Fruit fly (Drosophila melanogaster) whole organism, embryonic: ENCODE data around the gene CG14642.
A peak's percentile ranks its signal among the peaks of the same experiment; 100 is the strongest.

Experiments used
- Atf-2 ChIP-seq: fragments of 200-800 bp; sonication (Bioruptor generic); optimal IDR thresholded peaks from 2 replicates; lab custom pipeline; 2016; ENCODE audit warnings: missing biosample characterization, missing genetic modification characterization
- Blimp-1 ChIP-seq: fragments of 200-800 bp; sonication (Bioruptor generic); optimal IDR thresholded peaks from 3 replicates; lab custom pipeline; 2018; ENCODE audit warnings: missing biosample characterization, missing genetic modification characterization, mild to moderate bottlenecking, moderate library complexity, missing genetic modification reagents
- CG11093 ChIP-seq: fragments of 200-800 bp; sonication (Bioruptor generic); IDR thresholded peaks from 3 replicates; pipeline ENCODE4 v1.3.6; 2022; ENCODE audit warnings: missing biosample characterization, missing genetic modification characterization
- CG12071 ChIP-seq: fragments of 200-800 bp; sonication (Bioruptor generic); optimal IDR thresholded peaks from 3 replicates; lab custom pipeline; 2018; ENCODE audit warnings: missing biosample characterization, mild to moderate bottlenecking, missing genetic modification characterization
- CG12744 ChIP-seq: fragments of 200-800 bp; sonication (Bioruptor generic); optimal IDR thresholded peaks from 2 replicates; lab custom pipeline; 2016; ENCODE audit warnings: missing biosample characterization, missing genetic modification characterization
- CG14050 ChIP-seq: fragments of 200-800 bp; sonication (Bioruptor generic); IDR thresholded peaks from 3 replicates; pipeline ENCODE4 v1.3.6; 2022; ENCODE audit warnings: missing biosample characterization, missing genetic modification characterization
- CG15479 ChIP-seq: fragments of 200-800 bp; sonication (Bioruptor generic); optimal IDR thresholded peaks from 3 replicates; lab custom pipeline; 2019; ENCODE audit warnings: missing biosample characterization, mild to moderate bottlenecking, missing genetic modification characterization, moderate library complexity
- CG1832 ChIP-seq: fragments of 200-800 bp; sonication (Bioruptor generic); optimal IDR thresholded peaks from 2 replicates; lab custom pipeline; 2017; ENCODE audit warnings: missing biosample characterization, mild to moderate bottlenecking, missing genetic modification characterization, inconsistent platforms
- CG18476 ChIP-seq: fragments of 200-800 bp; sonication (Bioruptor generic); optimal IDR thresholded peaks from 2 replicates; lab custom pipeline; 2016; ENCODE audit warnings: missing biosample characterization, mild to moderate bottlenecking, missing genetic modification characterization
- CG18619 ChIP-seq: fragments of 200-800 bp; sonication (Bioruptor generic); optimal IDR thresholded peaks from 3 replicates; lab custom pipeline; 2017; ENCODE audit warnings: missing biosample characterization, mild to moderate bottlenecking, missing genetic modification characterization
- CG30403 ChIP-seq: fragments of 200-800 bp; sonication (Bioruptor generic); optimal IDR thresholded peaks from 3 replicates; lab custom pipeline; 2016; ENCODE audit warnings: missing biosample characterization, missing genetic modification characterization
- CG3281 ChIP-seq: fragments of 200-800 bp; sonication (Bioruptor generic); optimal IDR thresholded peaks from 3 replicates; lab custom pipeline; 2017; ENCODE audit warnings: missing biosample characterization, mild to moderate bottlenecking, missing genetic modification characterization
- CG7271 ChIP-seq: fragments of 200-800 bp; sonication (Bioruptor generic); optimal IDR thresholded peaks from 2 replicates; lab custom pipeline; 2018; ENCODE audit warnings: missing biosample characterization, mild to moderate bottlenecking, missing genetic modification characterization, moderate library complexity
- CG7556 ChIP-seq: fragments of 200-800 bp; sonication (Bioruptor generic); optimal IDR thresholded peaks from 2 replicates; lab custom pipeline; 2017; ENCODE audit warnings: missing biosample characterization, mild to moderate bottlenecking, missing genetic modification characterization
- CG7839 ChIP-seq: fragments of 200-800 bp; sonication (Bioruptor generic); optimal IDR thresholded peaks from 3 replicates; lab custom pipeline; 2018; ENCODE audit warnings: missing biosample characterization, mild to moderate bottlenecking, missing genetic modification characterization, moderate library complexity
- CG8924 ChIP-seq: fragments of 200-800 bp; optimal IDR thresholded peaks from 3 replicates; lab custom pipeline; 2019; ENCODE audit warnings: missing biosample characterization, mild to moderate bottlenecking, missing genetic modification characterization, moderate library complexity
- CG9817 ChIP-seq: fragments of 200-800 bp; sonication (Bioruptor generic); optimal IDR thresholded peaks from 2 replicates; lab custom pipeline; 2018; ENCODE audit warnings: missing biosample characterization, mild to moderate bottlenecking, missing genetic modification characterization, moderate library complexity
- Camta ChIP-seq: fragments of 200-800 bp; sonication (Bioruptor generic); optimal IDR thresholded peaks from 2 replicates; lab custom pipeline; 2016; ENCODE audit warnings: missing biosample characterization, missing genetic modification characterization
- Chrac-16 ChIP-seq: fragments of 200-800 bp; sonication (Bioruptor generic); optimal IDR thresholded peaks from 3 replicates; lab custom pipeline; 2016; ENCODE audit warnings: missing biosample characterization, missing genetic modification characterization
- Dp ChIP-seq: fragments of 200-800 bp; sonication (Bioruptor generic); optimal IDR thresholded peaks from 2 replicates; lab custom pipeline; 2018; ENCODE audit warnings: missing biosample characterization, mild to moderate bottlenecking, missing genetic modification characterization, moderate library complexity
- Dref ChIP-seq: fragments of 200-800 bp; sonication (Bioruptor generic); IDR thresholded peaks from 2 replicates; pipeline ENCODE4 v1.3.6; 2022; ENCODE audit warnings: missing biosample characterization, missing genetic modification characterization
- Ets97D ChIP-seq: fragments of 200-800 bp; sonication (Bioruptor generic); optimal IDR thresholded peaks from 3 replicates; lab custom pipeline; 2016; ENCODE audit warnings: missing biosample characterization, missing genetic modification characterization
- HLH54F ChIP-seq: fragments of 200-800 bp; sonication (Bioruptor generic); optimal IDR thresholded peaks from 3 replicates; lab custom pipeline; 2016; ENCODE audit warnings: missing biosample characterization, missing genetic modification characterization
- Hmx ChIP-seq: fragments of 200-800 bp; sonication (Bioruptor generic); optimal IDR thresholded peaks from 2 replicates; lab custom pipeline; 2016; ENCODE audit warnings: missing biosample characterization, missing genetic modification characterization
- MBD-R2 ChIP-seq: fragments of 200-800 bp; sonication (Bioruptor generic); IDR thresholded peaks from 2 replicates; pipeline ENCODE4 v1.3.6; 2022; ENCODE audit warnings: missing biosample characterization, missing genetic modification characterization
- Max ChIP-seq: fragments of 200-800 bp; sonication (Bioruptor generic); optimal IDR thresholded peaks from 2 replicates; lab custom pipeline; 2016; ENCODE audit warnings: missing biosample characterization, mild to moderate bottlenecking, missing genetic modification characterization
- Mes4 ChIP-seq: fragments of 200-800 bp; sonication (Bioruptor generic); optimal IDR thresholded peaks from 2 replicates; lab custom pipeline; 2016; ENCODE audit warnings: missing biosample characterization, missing genetic modification characterization
- Spps ChIP-seq: fragments of 200-800 bp; sonication (Bioruptor generic); optimal IDR thresholded peaks from 2 replicates; lab custom pipeline; 2018; ENCODE audit warnings: missing biosample characterization, mild to moderate bottlenecking, missing genetic modification characterization
- Sry-δ ChIP-seq: fragments of 200-800 bp; sonication (Bioruptor generic); optimal IDR thresholded peaks from 2 replicates; lab custom pipeline; 2016; ENCODE audit warnings: missing biosample characterization, missing genetic modification characterization
- amos ChIP-seq: fragments of 200-800 bp; sonication (Bioruptor generic); IDR thresholded peaks from 2 replicates; pipeline ENCODE4 v1.3.6; 2022; ENCODE audit warnings: missing biosample characterization, missing genetic modification characterization; ENCODE audit not compliant: partially characterized antibody
- ara ChIP-seq: fragments of 200-800 bp; sonication (Bioruptor generic); IDR thresholded peaks from 2 replicates; pipeline ENCODE4 v1.3.6; 2022; ENCODE audit warnings: missing biosample characterization, missing genetic modification characterization
- az2 ChIP-seq: fragments of 200-800 bp; sonication (Bioruptor generic); optimal IDR thresholded peaks from 3 replicates; lab custom pipeline; 2016; ENCODE audit warnings: missing biosample characterization, missing genetic modification characterization
- crc ChIP-seq: fragments of 200-800 bp; sonication (Bioruptor generic); optimal IDR thresholded peaks from 2 replicates; lab custom pipeline; 2016; ENCODE audit warnings: missing biosample characterization, missing genetic modification characterization
- crol ChIP-seq: fragments of 200-800 bp; sonication (Bioruptor generic); IDR thresholded peaks from 2 replicates; pipeline ENCODE4 v1.3.6; 2022; ENCODE audit warnings: missing biosample characterization, missing genetic modification characterization
- dpn ChIP-seq, 2 experiments: fragments of 200-800 bp; sonication (Bioruptor generic); optimal IDR thresholded peaks; 3 replicates each; lab custom pipeline; 2016; ENCODE audit warnings: missing biosample characterization in 2 of 2, missing genetic modification characterization in 2 of 2
- emc ChIP-seq: fragments of 200-800 bp; sonication (Bioruptor generic); optimal IDR thresholded peaks from 2 replicates; lab custom pipeline; 2016; ENCODE audit warnings: missing biosample characterization, missing genetic modification characterization
- esg ChIP-seq: fragments of 200-800 bp; sonication (Bioruptor generic); conservative IDR thresholded peaks from 2 replicates; pipeline ENCODE4 v1.3.6; 2022; ENCODE audit warnings: missing biosample characterization, missing genetic modification characterization
- fd102C ChIP-seq: fragments of 200-800 bp; sonication (Bioruptor generic); optimal IDR thresholded peaks from 2 replicates; lab custom pipeline; 2018; ENCODE audit warnings: missing biosample characterization, mild to moderate bottlenecking, missing genetic modification characterization, moderate library complexity
- ind ChIP-seq: fragments of 200-800 bp; sonication (Bioruptor generic); optimal IDR thresholded peaks from 3 replicates; lab custom pipeline; 2016; ENCODE audit warnings: missing biosample characterization, missing genetic modification characterization
- ken ChIP-seq: fragments of 200-800 bp; sonication (Bioruptor generic); IDR thresholded peaks from 3 replicates; pipeline ENCODE4 v1.3.6; 2022; ENCODE audit warnings: missing biosample characterization, missing genetic modification characterization
- lbe ChIP-seq: fragments of 200-800 bp; sonication (Bioruptor generic); optimal IDR thresholded peaks from 2 replicates; lab custom pipeline; 2016; ENCODE audit warnings: missing biosample characterization, mild to moderate bottlenecking, missing genetic modification characterization
- nerfin-1 ChIP-seq: fragments of 200-800 bp; sonication (Bioruptor generic); optimal IDR thresholded peaks from 3 replicates; lab custom pipeline; 2019; ENCODE audit warnings: missing biosample characterization, mild to moderate bottlenecking, missing genetic modification characterization, moderate library complexity
- pho ChIP-seq: fragments of 200-800 bp; sonication (Bioruptor generic); optimal IDR thresholded peaks from 2 replicates; lab custom pipeline; 2016; ENCODE audit warnings: missing biosample characterization, missing genetic modification characterization
- tap ChIP-seq: fragments of 200-800 bp; optimal IDR thresholded peaks from 3 replicates; lab custom pipeline; 2019; ENCODE audit warnings: missing biosample characterization, mild to moderate bottlenecking, missing genetic modification characterization, moderate library complexity
- vvl ChIP-seq: fragments of 200-800 bp; sonication (Bioruptor generic); IDR thresholded peaks from 2 replicates; pipeline ENCODE4 v1.3.6; 2022; ENCODE audit warnings: missing biosample characterization, missing genetic modification characterization
- z ChIP-seq: fragments of 200-800 bp; sonication (Bioruptor generic); IDR thresholded peaks from 3 replicates; pipeline ENCODE4 v1.3.6; 2022; ENCODE audit warnings: missing biosample characterization, missing genetic modification characterization
- zfh1 ChIP-seq: fragments of 200-800 bp; sonication (Bioruptor generic); IDR thresholded peaks from 3 replicates; pipeline ENCODE4 v1.3.6; 2022; ENCODE audit warnings: missing biosample characterization, missing genetic modification characterization

CG14642 gene

dm6 chr3R:4215264-4215993, 27.1 kb downstream of the CG14642 start, which contains the start of gene CG14636 (continued):
- TF ChIP-seq tap (tag; lab: Kevin White, UChicago) (peak; percentile 69), CG3281 (GFP tag; lab: Kevin White, UChicago) (peak; percentile 71), pho (GFP tag; lab: Kevin White, UChicago) (peak; percentile 62), CG11093 (peak; percentile 40; the same call in 1 of the 3 replicates), CG14050 (peak; percentile 52; the same call in 2 of the 3 replicates), CG15479 (no peak), Mes4 (GFP tag; lab: Kevin White, UChicago) (peak; percentile 39), CG1832 (GFP tag; lab: Kevin White, UChicago) (no peak), MBD-R2 (GFP tag; lab: Robert Waterston, UW) (peak; percentile 49; the same call in 1 of the 2 replicates), ind (GFP tag; lab: Kevin White, UChicago) (peak; percentile 76), Ets97D (GFP tag; lab: Kevin White, UChicago) (peak; percentile 14), esg (GFP tag; lab: Robert Waterston, UW) (peak; percentile 77), az2 (GFP tag; lab: Kevin White, UChicago) (peak; percentile 50), CG30403 (GFP tag; lab: Kevin White, UChicago) (peak; percentile 60), CG9817 (tag; lab: Kevin White, UChicago) (peak; percentile 64), CG7271 (no peak), Dref (0 out of 2 replicates have a peak, but pooled peaks have one; percentile 8), amos (GFP tag; lab: Robert Waterston, UW) (no peak), z (GFP tag; lab: Robert Waterston, UW) (0 out of 3 replicates have a peak, but pooled peaks have one; percentile 45), Sry-δ (GFP tag; lab: Kevin White, UChicago) (peak; percentile 24), Dp (no peak), vvl (GFP tag; lab: Robert Waterston, UW) (peak; percentile 76)

DNA sequence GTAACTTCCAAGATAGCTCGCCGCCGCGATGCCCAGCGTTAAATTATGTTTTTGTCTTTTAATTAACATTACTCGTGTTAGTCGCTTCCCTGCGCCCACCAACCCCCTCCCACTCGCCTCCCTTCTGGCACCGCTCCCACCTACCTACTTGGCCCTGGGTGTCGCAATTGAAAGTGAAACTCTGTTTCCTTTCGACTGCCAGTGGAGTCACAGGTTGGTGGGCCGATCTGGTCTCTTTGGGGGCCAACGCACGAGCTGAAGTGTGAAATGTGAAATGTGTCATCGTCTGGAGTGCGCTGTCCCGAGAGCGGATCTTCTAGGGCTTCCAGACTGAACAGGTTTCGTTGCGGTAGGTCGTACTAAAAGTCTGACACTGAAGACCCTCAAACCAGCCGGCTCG, 27.9 kb downstream of the CG14642 start:
- TF ChIP-seq Spps (no peak), Blimp-1 (GFP tag; lab: Kevin White, UChicago) (peak; percentile 60)

DNA sequence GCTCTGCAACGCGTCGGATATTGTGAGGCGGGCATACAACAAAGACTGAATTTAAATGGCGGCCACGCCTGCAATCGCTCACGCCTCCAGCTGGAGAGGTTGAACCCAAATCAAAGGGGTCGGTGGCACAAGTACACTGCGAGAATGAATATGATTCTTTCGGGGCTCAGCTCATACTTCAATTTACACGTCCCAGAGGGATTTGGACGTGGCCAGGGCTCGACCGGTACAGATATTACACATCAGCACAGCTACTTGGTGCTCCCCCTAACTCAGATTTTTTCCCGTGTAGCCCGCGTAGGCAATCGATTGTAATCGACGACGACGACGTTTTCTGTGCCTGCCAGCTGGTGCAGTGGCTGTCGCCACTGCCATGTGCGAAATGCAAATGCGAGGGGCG, 28.5 kb downstream of the CG14642 start:
- TF ChIP-seq ara, result peak; percentile 84
- peak; percentile 68 for TF ChIP-seq HLH54F (GFP tag; lab: Kevin White, UChicago)
- peak; percentile 93 for TF ChIP-seq zfh1 (GFP tag; lab: Robert Waterston, UW)
- peak; percentile 32 for TF ChIP-seq crc (GFP tag; lab: Kevin White, UChicago)
- peak; percentile 64 for TF ChIP-seq CG8924
- peak; percentile 60 for TF ChIP-seq Camta (GFP tag; lab: Kevin White, UChicago)
- peak; percentile 40 for TF ChIP-seq Max
- peak; percentile 59 for TF ChIP-seq Chrac-16 (GFP tag; lab: Kevin White, UChicago)
- TF ChIP-seq dpn (GFP tag; optimal IDR thresholded peaks at IDR 0.05; lab: Kevin White, UChicago), result peak; percentile 58 to 86
- peak; percentile 61 for TF ChIP-seq CG18619 (GFP tag; lab: Kevin White, UChicago)
- peak; percentile 84 for TF ChIP-seq CG7839 (tag; lab: Kevin White, UChicago)
- TF ChIP-seq Atf-2 (GFP tag; lab: Kevin White, UChicago), result peak; percentile 59
- TF ChIP-seq lbe (GFP tag; lab: Kevin White, UChicago), result no peak
- no peak for TF ChIP-seq CG12744 (GFP tag; lab: Kevin White, UChicago)
- peak; percentile 70 for TF ChIP-seq CG9817 (tag; lab: Kevin White, UChicago)
- TF ChIP-seq emc (GFP tag; lab: Kevin White, UChicago), result peak; percentile 29
- TF ChIP-seq CG12071, result peak; percentile 76
- TF ChIP-seq CG7556 (GFP tag; lab: Kevin White, UChicago), result peak; percentile 55
- TF ChIP-seq ken (GFP tag; lab: Robert Waterston, UW), result peak; percentile 85
- peak; percentile 57 for TF ChIP-seq nerfin-1
- peak; percentile 75 for TF ChIP-seq tap (tag; lab: Kevin White, UChicago)
- no peak for TF ChIP-seq Hmx
- peak; percentile 33 for TF ChIP-seq CG18476 (GFP tag; lab: Kevin White, UChicago)
- no peak for TF ChIP-seq crol
- no peak for TF ChIP-seq fd102C (GFP tag; lab: Kevin White, UChicago)
